Worm (Caenorhabditis elegans) whole organism, L1 larva: ENCODE measurements around the gene C34F6.10.

ENCODE experiments used
- C04F5.9 ChIP-seq: sonication (generic microtip); optimal IDR thresholded peaks from 2 replicates; lab custom pipeline; 2016; ENCODE audit warnings: missing genetic modification characterization, missing compliant biosample characterization
- F16B12.6 ChIP-seq: fragments of 150-350 bp; optimal IDR thresholded peaks from 2 replicates; lab custom pipeline; 2014; ENCODE audit warnings: missing biosample characterization, missing genetic modification characterization
- Y116A8C.19 ChIP-seq: sonication (generic microtip); optimal IDR thresholded peaks from 2 replicates; lab custom pipeline; 2016; ENCODE audit warnings: missing compliant biosample characterization, missing genetic modification characterization, borderline replicate concordance
- aha-1 ChIP-seq: fragments of 150-350 bp; optimal IDR thresholded peaks from 2 replicates; lab custom pipeline; 2014; ENCODE audit warnings: missing biosample characterization, missing genetic modification characterization
- blmp-1 ChIP-seq: fragments of 150-350 bp; optimal IDR thresholded peaks from 2 replicates; lab custom pipeline; 2014; ENCODE audit warnings: missing biosample characterization, missing genetic modification characterization
- ceh-82 ChIP-seq, 3 experiments: fragments of 150-350 bp in 1 of 3; sonication (generic microtip) in 2 of 3; optimal IDR thresholded peaks; 2 replicates each; lab custom pipeline; 2014 to 2017; ENCODE audit warnings: missing biosample characterization in 3 of 3, missing genetic modification characterization in 3 of 3
- ceh-88 ChIP-seq: fragments of 200-800 bp; sonication (Bioruptor generic); IDR thresholded peaks from 2 replicates; pipeline ENCODE4 v1.3.6; 2022; ENCODE audit warnings: missing genetic modification characterization, missing compliant biosample characterization
- ces-1 ChIP-seq: fragments of 150-350 bp; optimal IDR thresholded peaks from 2 replicates; lab custom pipeline; 2014; ENCODE audit warnings: missing biosample characterization, missing genetic modification reagents, missing genetic modification characterization
- efl-1 ChIP-seq, 4 experiments: fragments of 150-350 bp; optimal IDR thresholded peaks in 3 of 4; peaks in 1 of 4; 1 replicate in 1 of 4; 2 replicates in 3 of 4; lab custom pipeline; 2014; ENCODE audit warnings: missing biosample characterization in 2 of 4, missing genetic modification characterization in 2 of 4, missing genetic modification reagents in 2 of 4
- egl-13 ChIP-seq: sonication (generic microtip); optimal IDR thresholded peaks from 2 replicates; lab custom pipeline; 2016; ENCODE audit warnings: missing genotype, missing genetic modification reagents, missing genetic modification characterization, missing compliant biosample characterization
- egl-27 ChIP-seq, 2 experiments: fragments of 150-350 bp in 1 of 2; sonication (generic microtip); optimal IDR thresholded peaks; 3 replicates each; lab custom pipeline; 2017 to 2018; ENCODE audit warnings: missing biosample characterization in 2 of 2, missing genetic modification characterization in 2 of 2, missing genetic modification reagents in 2 of 2
- elt-2 ChIP-seq: sonication (generic microtip); optimal IDR thresholded peaks from 2 replicates; lab custom pipeline; 2016; ENCODE audit warnings: missing genetic modification characterization, mild to moderate bottlenecking, inconsistent platforms, missing compliant biosample characterization, missing genetic modification reagents
- elt-3 ChIP-seq, 6 experiments: fragments of 150-350 bp in 1 of 6; sonication (generic microtip); optimal IDR thresholded peaks; 2 replicates each; lab custom pipeline; 2017 to 2018; ENCODE audit warnings: missing biosample characterization in 6 of 6, missing genetic modification characterization in 6 of 6, inconsistent platforms in 1 of 6
- fkh-10 ChIP-seq: sonication (generic microtip); optimal IDR thresholded peaks from 2 replicates; lab custom pipeline; 2017; ENCODE audit warnings: missing biosample characterization, missing genetic modification reagents, missing genetic modification characterization
- fkh-4 ChIP-seq: sonication (generic microtip); optimal IDR thresholded peaks from 2 replicates; lab custom pipeline; 2016; ENCODE audit warnings: missing compliant biosample characterization, missing genetic modification characterization, borderline replicate concordance
- fkh-8 ChIP-seq: sonication (generic microtip); optimal IDR thresholded peaks from 2 replicates; lab custom pipeline; 2016; ENCODE audit warnings: mild to moderate bottlenecking, missing genetic modification characterization, missing compliant biosample characterization
- hlh-17 ChIP-seq: fragments of 200-800 bp; sonication (Bioruptor generic); optimal IDR thresholded peaks from 2 replicates; lab custom pipeline; 2018; ENCODE audit warnings: missing genetic modification characterization, mild to moderate bottlenecking, missing compliant biosample characterization, moderate library complexity, borderline replicate concordance
- hpl-2 ChIP-seq: fragments of 150-350 bp; optimal IDR thresholded peaks from 2 replicates; lab custom pipeline; 2014; ENCODE audit warnings: missing biosample characterization, missing genetic modification reagents, missing genetic modification characterization
- isw-1 ChIP-seq: fragments of 200-800 bp; sonication (Bioruptor generic); IDR thresholded peaks from 2 replicates; pipeline ENCODE4 v1.3.6; 2022; ENCODE audit warnings: missing genetic modification characterization, missing compliant biosample characterization
- lin-13 ChIP-seq: fragments of 150-350 bp; optimal IDR thresholded peaks from 2 replicates; lab custom pipeline; 2014; ENCODE audit warnings: missing biosample characterization, missing genetic modification reagents, missing genetic modification characterization
- lin-14 ChIP-seq: fragments of 200-800 bp; sonication (Bioruptor generic); optimal IDR thresholded peaks from 2 replicates; lab custom pipeline; 2018; ENCODE audit warnings: mild to moderate bottlenecking, missing genetic modification characterization, moderate library complexity, missing compliant biosample characterization
- lin-35 ChIP-seq, 2 experiments: fragments of 150-350 bp; optimal IDR thresholded peaks; 2 replicates each; lab custom pipeline; 2014; ENCODE audit warnings: missing biosample characterization in 2 of 2, missing genetic modification characterization in 2 of 2, missing genetic modification reagents in 2 of 2
- mef-2 ChIP-seq: fragments of 150-350 bp; optimal IDR thresholded peaks from 2 replicates; lab custom pipeline; 2014; ENCODE audit warnings: missing biosample characterization, missing genetic modification characterization
- nhr-11 ChIP-seq: fragments of 150-350 bp; optimal IDR thresholded peaks from 2 replicates; lab custom pipeline; 2014; ENCODE audit warnings: missing biosample characterization, missing genetic modification characterization
- nhr-12 ChIP-seq: sonication (generic microtip); optimal IDR thresholded peaks from 2 replicates; lab custom pipeline; 2017; ENCODE audit warnings: missing biosample characterization, missing genetic modification characterization
- nhr-20 ChIP-seq: sonication (generic microtip); optimal IDR thresholded peaks from 2 replicates; lab custom pipeline; 2016; ENCODE audit warnings: mild to moderate bottlenecking, missing genetic modification characterization, missing compliant biosample characterization
- nhr-237 ChIP-seq: fragments of 150-350 bp; optimal IDR thresholded peaks from 2 replicates; lab custom pipeline; 2014; ENCODE audit warnings: missing biosample characterization, missing genetic modification characterization
- nhr-47 ChIP-seq: sonication (generic microtip); optimal IDR thresholded peaks from 2 replicates; lab custom pipeline; 2016; ENCODE audit warnings: mild to moderate bottlenecking, missing genetic modification characterization, moderate library complexity, missing compliant biosample characterization
- nhr-71 ChIP-seq: sonication (generic microtip); optimal IDR thresholded peaks from 2 replicates; lab custom pipeline; 2016; ENCODE audit warnings: mild to moderate bottlenecking, missing genetic modification characterization, moderate library complexity, missing compliant biosample characterization
- nhr-76 ChIP-seq: sonication (generic microtip); optimal IDR thresholded peaks from 2 replicates; lab custom pipeline; 2017; ENCODE audit warnings: missing biosample characterization, missing genetic modification characterization
- nhr-77 ChIP-seq: fragments of 150-350 bp; optimal IDR thresholded peaks from 2 replicates; lab custom pipeline; 2014; ENCODE audit warnings: missing biosample characterization, missing genetic modification characterization
- nhr-85 ChIP-seq: sonication (generic microtip); peaks from one replicate; lab custom pipeline; 2016; ENCODE audit warnings: missing genetic modification characterization, inconsistent platforms, missing compliant biosample characterization
- nhr-90 ChIP-seq: sonication (generic microtip); optimal IDR thresholded peaks from 2 replicates; lab custom pipeline; 2016; ENCODE audit warnings: mild to moderate bottlenecking, missing genetic modification characterization, missing compliant biosample characterization; ENCODE audit not compliant: poor library complexity
- snu-23 ChIP-seq: sonication (generic microtip); optimal IDR thresholded peaks from 2 replicates; lab custom pipeline; 2016; ENCODE audit warnings: missing genetic modification characterization, missing compliant biosample characterization
- sptf-1 ChIP-seq: fragments of 150-350 bp; optimal IDR thresholded peaks from 2 replicates; lab custom pipeline; 2014; ENCODE audit warnings: missing biosample characterization, missing genetic modification characterization
- sup-37 ChIP-seq: fragments of 200-800 bp; sonication (Bioruptor generic); optimal IDR thresholded peaks from 2 replicates; lab custom pipeline; 2018; ENCODE audit warnings: mild to moderate bottlenecking, missing genetic modification characterization, missing compliant biosample characterization
- swsn-7 ChIP-seq: sonication (generic microtip); optimal IDR thresholded peaks from 2 replicates; lab custom pipeline; 2016; ENCODE audit warnings: missing genetic modification characterization, missing compliant biosample characterization
- unc-130 ChIP-seq: fragments of 150-350 bp; optimal IDR thresholded peaks from 2 replicates; lab custom pipeline; 2017; ENCODE audit warnings: missing biosample characterization, missing genetic modification characterization, inconsistent platforms
- unc-30 ChIP-seq: sonication (generic microtip); optimal IDR thresholded peaks from 2 replicates; lab custom pipeline; 2017; ENCODE audit warnings: missing biosample characterization, missing genetic modification characterization
- unc-86 ChIP-seq: sonication (generic microtip); optimal IDR thresholded peaks from 2 replicates; lab custom pipeline; 2016; ENCODE audit warnings: missing genetic modification characterization, missing compliant biosample characterization
- unc-98 ChIP-seq: fragments of 200-800 bp; sonication (Bioruptor generic); IDR thresholded peaks from 2 replicates; pipeline ENCODE4 v1.3.6; 2022; ENCODE audit warnings: missing genetic modification characterization, missing compliant biosample characterization
- vab-15 ChIP-seq: sonication (generic microtip); optimal IDR thresholded peaks from 2 replicates; lab custom pipeline; 2017; ENCODE audit warnings: missing genotype, mild to moderate bottlenecking, missing genetic modification characterization, missing compliant biosample characterization
- xbp-1 ChIP-seq: sonication (generic microtip); optimal IDR thresholded peaks from 2 replicates; lab custom pipeline; 2016; ENCODE audit warnings: missing genetic modification characterization, missing compliant biosample characterization
- zag-1 ChIP-seq: fragments of 150-350 bp; optimal IDR thresholded peaks from 2 replicates; lab custom pipeline; 2014; ENCODE audit warnings: missing biosample characterization, missing genetic modification characterization
- ztf-4 ChIP-seq: fragments of 150-350 bp; optimal IDR thresholded peaks from 2 replicates; lab custom pipeline; 2014; ENCODE audit warnings: missing biosample characterization, missing genetic modification characterization

C34F6.10 gene

DNA sequence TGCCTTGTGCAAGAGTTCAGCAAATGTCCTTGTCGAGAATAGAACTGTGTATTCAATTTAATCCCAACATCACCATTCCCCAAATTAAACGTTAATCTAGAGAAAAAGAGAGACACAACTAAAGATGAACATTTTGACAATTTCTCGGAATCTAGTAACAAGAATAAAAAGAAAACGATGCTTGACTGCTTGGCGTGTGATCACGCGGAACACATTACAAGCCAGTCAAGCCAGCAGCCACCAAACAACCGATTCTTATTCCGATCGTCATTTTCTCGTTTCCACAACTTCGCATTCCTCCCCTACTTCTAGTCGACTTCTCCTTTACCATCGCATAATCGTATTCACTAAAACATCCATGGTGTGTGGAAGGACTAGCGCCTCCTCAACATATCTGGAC is 9.0 kb upstream of the C34F6.10 start:
- TF ChIP-seq fkh-4 (tag; lab: Kevin White, UChicago) (no peak), vab-15 (tag; lab: Kevin White, UChicago) (no peak), elt-3 (tag; optimal IDR thresholded peaks at IDR 0.05; lab: Kevin White, UChicago) (no peak), nhr-90 (tag; lab: Kevin White, UChicago) (no peak), nhr-76 (no peak), aha-1 (tag; lab: Kevin White, UChicago) (no peak), unc-30 (tag; lab: Kevin White, UChicago) (no peak), fkh-8 (peak; percentile 4), nhr-12 (tag; lab: Kevin White, UChicago) (no peak), fkh-10 (GFP tag; lab: Kevin White, UChicago) (no peak), efl-1 (optimal IDR thresholded peaks at IDR 0.05; lab: Kevin White, UChicago) (no peak), efl-1 (GFP tag; optimal IDR thresholded peaks at IDR 0.05 in 1 of 2; lab: Kevin White, UChicago) (peak in 1 of 2 experiments; percentile 55), swsn-7 (tag; lab: Kevin White, UChicago) (no peak), unc-86 (tag; lab: Kevin White, UChicago) (no peak), ceh-88 (GFP tag; lab: Robert Waterston, UW) (no peak), nhr-237 (tag; lab: Kevin White, UChicago) (no peak), blmp-1 (peak; percentile 60), lin-14 (peak; percentile 13)

- TF ChIP-seq nhr-71 (tag; lab: Kevin White, UChicago) (peak; percentile 48), sup-37 (GFP tag; lab: Kevin White, UChicago) (no peak), nhr-47 (tag; lab: Kevin White, UChicago) (peak; percentile 19), nhr-85 (tag; lab: Kevin White, UChicago) (peak; percentile 61), zag-1 (no peak), blmp-1 (peak; percentile 78), ztf-4 (tag; lab: Kevin White, UChicago) (peak; percentile 11), egl-13 (tag; lab: Kevin White, UChicago) (no peak), snu-23 (peak; percentile 3), lin-14 (peak; percentile 41), nhr-20 (tag; lab: Kevin White, UChicago) (peak; percentile 21)
- TF ChIP-seq, all 84 proteins: peak for 8
Measured at ce11 chrX:11248083-11248482, 7.6 kb upstream of the C34F6.10 start.

- TF ChIP-seq snu-23 (no peak), ces-1 (GFP tag; lab: Kevin White, UChicago) (no peak), lin-35 (GFP tag; optimal IDR thresholded peaks at IDR 0.05; lab: Kevin White, UChicago) (no peak), egl-27 (tag; optimal IDR thresholded peaks at IDR 0.05; lab: Kevin White, UChicago) (no peak), xbp-1 (tag; lab: Kevin White, UChicago) (no peak), hpl-2 (no peak), egl-13 (tag; lab: Kevin White, UChicago) (no peak), unc-86 (tag; lab: Kevin White, UChicago) (peak; percentile 18), lin-14 (peak; percentile 33), elt-3 (tag; optimal IDR thresholded peaks at IDR 0.05; lab: Kevin White, UChicago) (no peak), nhr-20 (tag; lab: Kevin White, UChicago) (no peak), nhr-77 (tag; lab: Kevin White, UChicago) (no peak)
Measured at ce11 chrX:11245056-11245455, 4.6 kb upstream of the C34F6.10 start.

DNA sequence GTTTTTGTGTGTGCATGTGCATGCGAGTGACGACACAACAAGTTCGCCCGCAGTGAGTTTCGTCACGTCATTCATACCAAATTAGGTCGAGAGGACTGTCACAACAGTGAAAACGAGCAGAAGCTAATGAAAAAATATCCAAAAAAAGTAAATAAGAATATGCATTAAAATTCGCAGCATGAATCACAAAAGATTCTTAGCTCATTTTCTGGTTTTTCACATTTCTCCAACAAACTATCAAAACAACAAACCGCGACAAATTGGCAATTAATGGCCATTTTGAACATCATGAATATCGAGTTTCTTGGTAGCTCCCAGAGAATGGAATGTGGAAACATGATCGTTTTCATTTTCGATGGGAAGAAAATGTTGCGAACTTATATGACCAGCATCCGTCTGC is 3.2 kb upstream of the C34F6.10 start:
- TF ChIP-seq aha-1 (tag; lab: Kevin White, UChicago) (no peak), elt-2 (tag; lab: Kevin White, UChicago) (no peak), lin-13 (GFP tag; lab: Kevin White, UChicago) (no peak), egl-27 (tag; optimal IDR thresholded peaks at IDR 0.05; lab: Kevin White, UChicago) (no peak), unc-98 (no peak), nhr-90 (tag; lab: Kevin White, UChicago) (no peak), mef-2 (tag; lab: Kevin White, UChicago) (no peak), blmp-1 (no peak), C04F5.9 (tag; lab: Kevin White, UChicago) (no peak), ceh-82 (tag; optimal IDR thresholded peaks at IDR 0.05; lab: Kevin White, UChicago) (no peak), unc-130 (no peak), nhr-77 (tag; lab: Kevin White, UChicago) (no peak), isw-1 (GFP tag; lab: Robert Waterston, UW) (no peak), Y116A8C.19 (tag; lab: Kevin White, UChicago) (no peak), nhr-11 (tag; lab: Kevin White, UChicago) (no peak), F16B12.6 (tag; lab: Kevin White, UChicago) (no peak), hlh-17 (GFP tag; lab: Kevin White, UChicago) (no peak), sptf-1 (tag; lab: Kevin White, UChicago) (no peak)
